Worm (Caenorhabditis elegans) whole organism, mixed stage, embryonic: ENCODE results near the gene hst-6.

Experiments used
- M03D4.4 ChIP-seq: sonication (generic microtip); optimal IDR thresholded peaks from 2 replicates; lab custom pipeline; 2017; ENCODE audit warnings: mild to moderate bottlenecking, missing genetic modification characterization, missing compliant biosample characterization
- bed-3 ChIP-seq: fragments of 200-800 bp; sonication (Bioruptor generic); optimal IDR thresholded peaks from 3 replicates; lab custom pipeline; 2018; ENCODE audit warnings: mild to moderate bottlenecking, missing genetic modification characterization, moderate library complexity, missing compliant biosample characterization
- blmp-1 ChIP-seq: fragments of 150-350 bp; optimal IDR thresholded peaks from 2 replicates; lab custom pipeline; 2014; ENCODE audit warnings: missing biosample characterization, missing genetic modification characterization
- ceh-39 ChIP-seq: fragments of 150-350 bp; optimal IDR thresholded peaks from 2 replicates; lab custom pipeline; 2014; ENCODE audit warnings: missing biosample characterization, missing genetic modification characterization
- ceh-43 ChIP-seq: fragments of 200-800 bp; sonication (Bioruptor generic); optimal IDR thresholded peaks from 2 replicates; lab custom pipeline; 2018; ENCODE audit warnings: mild to moderate bottlenecking, missing genetic modification characterization, moderate library complexity, missing compliant biosample characterization
- ceh-83 ChIP-seq: fragments of 200-800 bp; sonication (Bioruptor generic); optimal IDR thresholded peaks from 2 replicates; lab custom pipeline; 2018; ENCODE audit warnings: mild to moderate bottlenecking, missing genetic modification characterization, missing compliant biosample characterization
- ces-1 ChIP-seq: fragments of 150-350 bp; optimal IDR thresholded peaks from 2 replicates; lab custom pipeline; 2014; ENCODE audit warnings: missing biosample characterization, missing genetic modification reagents, missing genetic modification characterization
- cnd-1 ChIP-seq: fragments of 200-800 bp; sonication (Bioruptor generic); optimal IDR thresholded peaks from 2 replicates; lab custom pipeline; 2018; ENCODE audit warnings: mild to moderate bottlenecking, missing genetic modification characterization, missing compliant biosample characterization
- drap-1 ChIP-seq: fragments of 200-800 bp; sonication (Bioruptor generic); optimal IDR thresholded peaks from 3 replicates; lab custom pipeline; 2018; ENCODE audit warnings: mild to moderate bottlenecking, missing genetic modification characterization, missing compliant biosample characterization
- elt-1 ChIP-seq: sonication (generic microtip); optimal IDR thresholded peaks from 2 replicates; lab custom pipeline; 2017; ENCODE audit warnings: missing genetic modification characterization, mild to moderate bottlenecking, missing compliant biosample characterization, antibody characterized with exemption, moderate library complexity, borderline replicate concordance; ENCODE audit not compliant: insufficient read depth
- elt-3 ChIP-seq: fragments of 150-350 bp; optimal IDR thresholded peaks from 2 replicates; lab custom pipeline; 2014; ENCODE audit warnings: missing biosample characterization, missing genetic modification characterization
- flh-1 ChIP-seq: fragments of 200-800 bp; sonication (Bioruptor generic); optimal IDR thresholded peaks from 2 replicates; lab custom pipeline; 2018; ENCODE audit warnings: mild to moderate bottlenecking, missing genetic modification characterization, moderate library complexity, missing compliant biosample characterization
- hlh-1 ChIP-seq: fragments of 150-350 bp; optimal IDR thresholded peaks from 2 replicates; lab custom pipeline; 2014; ENCODE audit warnings: missing biosample characterization, missing genetic modification reagents, missing genetic modification characterization
- lin-13 ChIP-seq: fragments of 150-350 bp; optimal IDR thresholded peaks from 2 replicates; lab custom pipeline; 2014; ENCODE audit warnings: missing biosample characterization, missing genetic modification characterization
- lin-32 ChIP-seq: fragments of 200-800 bp; sonication (Bioruptor generic); optimal IDR thresholded peaks from 2 replicates; lab custom pipeline; 2018; ENCODE audit warnings: mild to moderate bottlenecking, missing genetic modification characterization, missing compliant biosample characterization
- lsy-2 ChIP-seq: fragments of 150-350 bp; optimal IDR thresholded peaks from 2 replicates; lab custom pipeline; 2014; ENCODE audit warnings: missing biosample characterization, missing genetic modification characterization
- mab-5 ChIP-seq: fragments of 150-350 bp; optimal IDR thresholded peaks from 2 replicates; lab custom pipeline; 2014; ENCODE audit warnings: missing biosample characterization, missing genetic modification characterization
- nhr-12 ChIP-seq: fragments of 150-350 bp; optimal IDR thresholded peaks from 2 replicates; lab custom pipeline; 2014; ENCODE audit warnings: missing biosample characterization, missing genetic modification characterization
- nhr-2 ChIP-seq: fragments of 150-350 bp; optimal IDR thresholded peaks from 2 replicates; lab custom pipeline; 2014; ENCODE audit warnings: missing biosample characterization, missing genetic modification characterization
- nhr-237 ChIP-seq: fragments of 150-350 bp; optimal IDR thresholded peaks from 2 replicates; lab custom pipeline; 2014; ENCODE audit warnings: missing biosample characterization, missing genetic modification characterization
- nhr-28 ChIP-seq: fragments of 150-350 bp; optimal IDR thresholded peaks from 2 replicates; lab custom pipeline; 2014; ENCODE audit warnings: missing biosample characterization, missing genetic modification characterization
- nhr-76 ChIP-seq: sonication (generic microtip); optimal IDR thresholded peaks from 2 replicates; lab custom pipeline; 2017; ENCODE audit warnings: missing biosample characterization, missing genetic modification characterization
- pha-4 ChIP-seq: fragments of 150-350 bp; optimal IDR thresholded peaks from 2 replicates; lab custom pipeline; 2018; ENCODE audit warnings: missing biosample characterization, missing genetic modification reagents, missing genetic modification characterization
- sem-2 ChIP-seq: fragments of 200-800 bp; sonication (Bioruptor generic); optimal IDR thresholded peaks from 2 replicates; lab custom pipeline; 2018; ENCODE audit warnings: mild to moderate bottlenecking, missing genetic modification characterization, missing compliant biosample characterization
- snpc-4 ChIP-seq: fragments of 150-350 bp; optimal IDR thresholded peaks from 2 replicates; lab custom pipeline; 2014; ENCODE audit warnings: missing biosample characterization, missing genetic modification characterization
- tbx-8 ChIP-seq: fragments of 200-800 bp; sonication (Bioruptor generic); optimal IDR thresholded peaks from 2 replicates; lab custom pipeline; 2018; ENCODE audit warnings: mild to moderate bottlenecking, missing genetic modification characterization, moderate library complexity, missing compliant biosample characterization
- unc-120 ChIP-seq: sonication (generic microtip); optimal IDR thresholded peaks from 2 replicates; lab custom pipeline; 2017; ENCODE audit warnings: missing genetic modification characterization, missing compliant biosample characterization; ENCODE audit not compliant: poor library complexity, severe bottlenecking
- unc-39 ChIP-seq: fragments of 150-350 bp; optimal IDR thresholded peaks from 2 replicates; lab custom pipeline; 2014; ENCODE audit warnings: missing biosample characterization, missing genetic modification characterization
- unc-62 ChIP-seq: fragments of 150-350 bp; optimal IDR thresholded peaks from 2 replicates; lab custom pipeline; 2014; ENCODE audit warnings: missing biosample characterization, missing genetic modification reagents, missing genetic modification characterization
- zip-8 ChIP-seq: fragments of 150-350 bp; optimal IDR thresholded peaks from 2 replicates; lab custom pipeline; 2014; ENCODE audit warnings: missing biosample characterization, missing genetic modification characterization
- ztf-11 ChIP-seq: fragments of 150-350 bp; optimal IDR thresholded peaks from 2 replicates; lab custom pipeline; 2014; ENCODE audit warnings: missing biosample characterization, missing genetic modification characterization

The hst-6 gene

DNA sequence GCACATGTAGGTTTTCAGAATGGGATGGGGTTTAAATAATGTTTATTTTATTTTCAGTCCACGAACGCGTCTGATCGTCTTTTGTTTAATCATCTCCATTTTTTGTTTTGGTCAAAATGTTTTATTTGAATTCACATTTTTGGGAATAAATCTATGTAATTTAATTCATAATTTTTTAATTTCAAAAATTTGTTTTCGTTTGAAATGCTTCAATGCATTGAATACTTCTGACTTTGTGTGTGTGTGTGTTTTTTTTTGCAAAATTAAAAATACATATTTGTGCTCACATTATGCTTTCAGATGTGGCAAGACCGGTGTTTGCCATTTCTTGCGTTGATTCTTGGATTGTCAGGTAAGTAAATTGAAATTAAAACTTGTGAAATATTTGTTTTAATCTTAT is 20.5 kb upstream of the hst-6 start, which contains the start of gene nspg-13:
nspg-13 (plus strand) TSS at position 301 of the 400 bp plus-strand sequence.
- TF ChIP-seq nhr-2 (tag; lab: Kevin White, UChicago) = no peak
- TF ChIP-seq bed-3 = no peak
- no peak for TF ChIP-seq mab-5 (tag; lab: Kevin White, UChicago)
- TF ChIP-seq lin-13 (tag; lab: Kevin White, UChicago) = no peak
- TF ChIP-seq blmp-1 (tag; lab: Kevin White, UChicago) = no peak
- TF ChIP-seq flh-1 (GFP tag; lab: Kevin White, UChicago) = no peak
- TF ChIP-seq unc-120 (tag; lab: Kevin White, UChicago) = no peak
- TF ChIP-seq elt-3 (tag; lab: Kevin White, UChicago) = no peak
- no peak for TF ChIP-seq unc-62 (GFP tag; lab: Kevin White, UChicago)
- no peak for TF ChIP-seq M03D4.4 (tag; lab: Kevin White, UChicago)
- TF ChIP-seq tbx-8 (GFP tag; lab: Kevin White, UChicago) = no peak
- TF ChIP-seq, all 35 proteins: peak for 0

DNA sequence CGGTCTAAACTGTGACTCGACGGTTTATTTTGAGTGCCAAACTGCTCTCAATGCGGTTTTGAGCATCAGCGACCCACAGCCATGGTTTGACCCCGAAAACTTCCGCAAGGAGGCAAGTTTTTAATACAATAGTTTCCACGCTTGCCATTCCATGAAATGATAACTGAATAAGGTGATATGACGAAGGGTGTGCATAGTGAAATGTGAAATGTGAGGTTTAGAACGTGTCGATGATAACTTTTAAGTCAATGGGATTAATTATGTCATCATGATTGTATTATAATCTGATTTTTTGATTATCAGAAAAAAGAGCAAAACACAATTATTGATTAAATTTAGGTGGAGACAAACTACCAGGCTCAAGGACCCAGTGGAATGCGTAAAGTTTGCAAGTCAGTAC is 20.0 kb upstream of the hst-6 start:
- no peak for TF ChIP-seq flh-1 (GFP tag; lab: Kevin White, UChicago)

DNA sequence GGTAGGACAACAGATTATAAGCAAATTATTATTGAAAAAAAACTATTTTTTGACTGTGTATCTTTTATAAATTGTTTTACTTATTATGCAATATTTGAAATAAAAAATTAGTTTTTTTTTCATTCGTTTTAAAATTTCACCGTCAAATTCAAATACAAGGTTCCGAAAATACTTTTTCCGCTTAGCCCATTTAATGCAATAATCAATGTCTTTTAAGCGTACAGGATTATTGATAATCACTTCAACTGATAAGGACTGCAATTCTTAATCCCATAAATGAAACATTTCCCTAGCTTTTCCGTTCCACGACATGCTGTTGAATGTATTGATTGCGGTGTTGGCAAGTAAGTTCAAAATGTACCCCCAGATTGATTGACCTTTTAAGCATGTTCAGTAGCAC is 18.4 kb upstream of the hst-6 start, which contains the start of gene nspg-12:
nspg-12 (plus strand) TSS at position 301 of the 400 bp plus-strand sequence.
- TF ChIP-seq lin-13 (tag; lab: Kevin White, UChicago) (no peak), lsy-2 (tag; lab: Kevin White, UChicago) (no peak), ces-1 (GFP tag; lab: Kevin White, UChicago) (no peak), drap-1 (GFP tag; lab: Kevin White, UChicago) (no peak), tbx-8 (GFP tag; lab: Kevin White, UChicago) (no peak), lin-32 (GFP tag; lab: Kevin White, UChicago) (no peak), ceh-83 (GFP tag; lab: Kevin White, UChicago) (no peak), bed-3 (no peak), cnd-1 (tag; lab: Kevin White, UChicago) (no peak), snpc-4 (tag; lab: Kevin White, UChicago) (no peak)
- TF ChIP-seq, all 35 proteins: peak for 0

DNA sequence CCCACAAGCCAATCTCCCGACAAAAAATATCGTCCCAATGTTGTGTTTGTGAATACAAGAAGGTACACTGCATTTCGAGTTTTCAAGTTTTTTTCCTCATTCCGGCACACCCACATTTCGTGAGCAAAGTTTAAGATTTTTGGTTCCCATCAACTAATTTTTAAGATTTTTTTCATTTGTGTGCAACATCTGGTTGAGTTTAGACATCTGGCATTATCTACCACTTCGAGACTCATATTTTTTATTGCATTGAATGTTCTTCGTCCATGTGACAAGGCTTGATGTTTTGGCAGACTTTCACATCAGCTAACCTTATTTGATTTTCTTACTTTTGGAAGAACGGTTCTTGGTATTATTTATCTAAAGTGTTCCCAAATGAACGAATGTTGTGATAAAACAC is 15.0 kb upstream of the hst-6 start:
- TF ChIP-seq unc-39 (tag; lab: Kevin White, UChicago) (no peak), ceh-39 (tag; lab: Kevin White, UChicago) (no peak), cnd-1 (tag; lab: Kevin White, UChicago) (no peak), ztf-11 (tag; lab: Kevin White, UChicago) (no peak), sem-2 (GFP tag; lab: Kevin White, UChicago) (no peak), nhr-76 (tag; lab: Kevin White, UChicago) (no peak), ceh-43 (GFP tag; lab: Kevin White, UChicago) (no peak), nhr-237 (no peak), snpc-4 (tag; lab: Kevin White, UChicago) (no peak), nhr-2 (tag; lab: Kevin White, UChicago) (no peak), pha-4 (tag; lab: Kevin White, UChicago) (no peak), zip-8 (tag; lab: Kevin White, UChicago) (no peak), lin-13 (tag; lab: Kevin White, UChicago) (no peak)

DNA sequence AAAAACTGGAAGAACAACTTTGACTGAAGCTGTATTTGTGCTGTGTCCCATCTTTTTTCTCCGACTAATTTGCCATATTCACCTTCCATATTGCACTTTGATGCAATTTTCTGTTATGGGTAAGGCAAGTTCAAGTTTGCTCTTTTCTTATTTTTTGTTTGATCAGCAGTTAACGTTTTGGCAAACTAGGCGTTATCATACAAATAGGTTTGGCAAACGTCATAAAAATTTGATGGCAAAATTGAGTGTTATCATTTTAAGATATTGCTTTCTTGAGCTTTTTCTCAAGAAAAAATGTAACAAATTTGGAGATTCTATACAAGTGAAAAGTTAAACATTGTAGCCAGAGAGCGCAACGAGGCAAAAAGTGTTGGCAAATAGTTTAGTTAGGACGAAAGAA is 13.3 kb upstream of the hst-6 start:
- TF ChIP-seq lsy-2 (tag; lab: Kevin White, UChicago) (no peak), nhr-237 (no peak), bed-3 (no peak), unc-39 (tag; lab: Kevin White, UChicago) (no peak), ces-1 (GFP tag; lab: Kevin White, UChicago) (no peak), nhr-76 (tag; lab: Kevin White, UChicago) (no peak), ceh-43 (GFP tag; lab: Kevin White, UChicago) (no peak), drap-1 (GFP tag; lab: Kevin White, UChicago) (no peak), elt-1 (tag; lab: Kevin White, UChicago) (no peak), nhr-28 (tag; lab: Kevin White, UChicago) (no peak), nhr-12 (tag; lab: Kevin White, UChicago) (no peak), pha-4 (tag; lab: Kevin White, UChicago) (no peak), blmp-1 (tag; lab: Kevin White, UChicago) (no peak), nhr-2 (tag; lab: Kevin White, UChicago) (no peak), tbx-8 (GFP tag; lab: Kevin White, UChicago) (no peak), hlh-1 (tag; lab: Kevin White, UChicago) (no peak), zip-8 (tag; lab: Kevin White, UChicago) (no peak), sem-2 (GFP tag; lab: Kevin White, UChicago) (no peak), lin-32 (GFP tag; lab: Kevin White, UChicago) (no peak), mab-5 (tag; lab: Kevin White, UChicago) (no peak)
